Fruit fly (Drosophila melanogaster): ENCODE measurements around the gene Him.

dm6 chrX:18253773-18254172, 44.5 kb downstream of the Him start:
- TF ChIP-seq CG16779 (tag; optimal IDR thresholded peaks at IDR 0.05): no peak
- no peak for TF ChIP-seq pdm3 (GFP tag; optimal IDR thresholded peaks at IDR 0.05)
- TF ChIP-seq Smox (GFP tag; optimal IDR thresholded peaks at IDR 0.05): no peak
- no peak for TF ChIP-seq dac (GFP tag; optimal IDR thresholded peaks at IDR 0.05)
- no peak for TF ChIP-seq CG11902 (GFP tag; optimal IDR thresholded peaks at IDR 0.05)
- TF ChIP-seq vri (GFP tag; optimal IDR thresholded peaks at IDR 0.05): no peak
- no peak for TF ChIP-seq CG6808 (GFP tag; optimal IDR thresholded peaks at IDR 0.05)
- TF ChIP-seq fkh (GFP tag; optimal IDR thresholded peaks at IDR 0.05): no peak
- no peak for TF ChIP-seq CG9139 (GFP tag; optimal IDR thresholded peaks at IDR 0.05)
- no peak for TF ChIP-seq salr (GFP tag; optimal IDR thresholded peaks at IDR 0.05)
- TF ChIP-seq Eip75B (GFP tag; optimal IDR thresholded peaks at IDR 0.05): no peak

Data from whole organism, prepupa.